Worm (Caenorhabditis elegans): Measurements from ENCODE around the gene W04G3.10.

The W04G3.10 gene

DNA sequence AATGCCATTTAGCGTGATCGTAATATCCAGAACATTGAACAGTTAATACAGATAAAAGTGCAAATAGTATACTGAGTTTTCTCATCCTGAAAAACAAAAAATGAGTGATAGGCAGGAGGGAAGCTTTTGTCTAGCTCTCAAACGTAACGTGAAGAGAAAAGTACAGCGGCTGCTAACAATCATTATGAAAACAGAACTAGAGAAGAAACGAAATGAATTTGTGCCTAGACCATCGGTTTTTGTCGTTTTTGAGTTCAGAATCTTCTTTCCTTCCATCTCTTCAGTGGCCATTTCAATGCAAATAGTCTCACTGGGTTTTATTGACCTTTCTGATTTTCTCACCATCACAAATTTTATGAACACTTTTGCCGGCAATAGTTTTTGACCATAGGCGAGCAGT, 7.1 kb upstream of the W04G3.10 start, which contains the start of gene W04G3.7:
Gene W04G3.7, minus strand, starts transcription at position 101 of the 400 bp plus-strand sequence.
- no peak for TF ChIP-seq efl-3 (GFP tag; optimal IDR thresholded peaks at IDR 0.05)
- TF ChIP-seq ceh-88 (GFP tag; IDR thresholded peaks at IDR 0.05) = no peak
- TF ChIP-seq nhr-90 (tag; optimal IDR thresholded peaks at IDR 0.05; ENCODE audit: poor library complexity) = no peak
- no peak for TF ChIP-seq tlp-1 (tag; optimal IDR thresholded peaks at IDR 0.05)
- no peak for TF ChIP-seq alr-1 (tag; optimal IDR thresholded peaks at IDR 0.05; ENCODE audit: borderline replicate concordance)
- TF ChIP-seq nhr-11 (tag; optimal IDR thresholded peaks at IDR 0.05) = no peak
- TF ChIP-seq unc-62 (GFP tag; optimal IDR thresholded peaks at IDR 0.05) = no peak
- TF ChIP-seq rnt-1 (tag; optimal IDR thresholded peaks at IDR 0.05) = no peak
- TF ChIP-seq zag-1 (tag; optimal IDR thresholded peaks at IDR 0.05) = no peak
- TF ChIP-seq pqm-1 (tag; optimal IDR thresholded peaks at IDR 0.05) = no peak
- TF ChIP-seq nhr-85 (tag) = no peak
- no peak for TF ChIP-seq aly-2 (tag; optimal IDR thresholded peaks at IDR 0.05)
- no peak for TF ChIP-seq nhr-28 (tag; optimal IDR thresholded peaks at IDR 0.05)
- no peak for TF ChIP-seq hpl-2 (GFP tag; optimal IDR thresholded peaks at IDR 0.05)
- TF ChIP-seq nhr-47 (tag; optimal IDR thresholded peaks at IDR 0.05) = no peak
- TF ChIP-seq C04F5.9 (tag; optimal IDR thresholded peaks at IDR 0.05) = no peak

DNA sequence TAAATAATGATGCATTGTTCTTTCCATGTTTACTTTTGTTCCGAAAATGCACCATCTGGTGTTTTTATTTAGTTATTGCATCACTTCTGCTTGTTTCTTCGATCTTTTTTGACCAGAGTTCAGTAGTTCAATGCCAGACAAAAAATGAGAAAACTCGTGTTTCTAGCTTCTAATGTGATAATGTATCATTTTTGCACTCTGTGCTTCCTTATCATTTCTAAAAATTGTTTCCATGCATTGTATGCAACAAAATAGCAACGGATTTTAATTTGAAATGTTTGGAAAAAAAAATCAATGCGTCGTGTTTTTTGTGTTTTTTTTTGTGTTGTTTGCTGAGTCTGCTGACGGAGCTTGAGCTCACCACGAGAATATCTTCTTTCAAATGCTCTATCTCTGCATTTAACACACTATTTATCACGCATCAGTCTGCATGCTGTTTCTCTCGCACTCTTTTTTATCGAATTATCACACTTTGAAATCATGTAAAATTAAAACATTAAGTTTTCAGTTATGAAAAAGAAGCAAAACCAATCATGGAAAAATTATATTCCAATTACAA, 2.2 kb upstream of the W04G3.10 start, which contains the start of gene sulp-7:
Gene sulp-7, plus strand, starts transcription at position 509 of the 559 bp plus-strand sequence.
- TF ChIP-seq elt-2 (tag; optimal IDR thresholded peaks at IDR 0.05) = peak; percentile 55
- no peak for TF ChIP-seq fkh-10 (GFP tag; optimal IDR thresholded peaks at IDR 0.05)
- no peak for TF ChIP-seq sptf-1 (tag; optimal IDR thresholded peaks at IDR 0.05)
- peak; percentile 35 for TF ChIP-seq nhr-71 (tag; optimal IDR thresholded peaks at IDR 0.05)
- peak; percentile 2 for TF ChIP-seq nhr-20 (tag; optimal IDR thresholded peaks at IDR 0.05)
- TF ChIP-seq rnt-1 (tag; optimal IDR thresholded peaks at IDR 0.05) = peak; percentile 22

ce11 chrX:11079667-11080066, 1.6 kb upstream of the W04G3.10 start, which contains the start of gene W04G3.13:
TSS of gene W04G3.13 (minus strand) at chrX:11079767.
- TF ChIP-seq ceh-88 (GFP tag; IDR thresholded peaks at IDR 0.05) = no peak
- no peak for TF ChIP-seq elt-2 (tag; optimal IDR thresholded peaks at IDR 0.05)
- no peak for TF ChIP-seq nhr-47 (tag; optimal IDR thresholded peaks at IDR 0.05)
- no peak for TF ChIP-seq irx-1 (tag; optimal IDR thresholded peaks at IDR 0.05)
- no peak for TF ChIP-seq lin-13 (GFP tag; optimal IDR thresholded peaks at IDR 0.05)
- no peak for TF ChIP-seq lin-39 (tag; optimal IDR thresholded peaks at IDR 0.05)
- no peak for TF ChIP-seq skn-1 (tag; optimal IDR thresholded peaks at IDR 0.05)
- TF ChIP-seq snpc-4 (tag; optimal IDR thresholded peaks at IDR 0.05) = no peak

- TF ChIP-seq ceh-88 (GFP tag; IDR thresholded peaks at IDR 0.05) (no peak), nhr-77 (tag; optimal IDR thresholded peaks at IDR 0.05) (no peak), zag-1 (tag; optimal IDR thresholded peaks at IDR 0.05) (no peak), sup-37 (GFP tag; optimal IDR thresholded peaks at IDR 0.05) (no peak), ces-1 (GFP tag; optimal IDR thresholded peaks at IDR 0.05) (no peak), ztf-11 (tag; optimal IDR thresholded peaks at IDR 0.05) (no peak), vab-15 (tag; optimal IDR thresholded peaks at IDR 0.05) (no peak), C04F5.9 (tag; optimal IDR thresholded peaks at IDR 0.05) (no peak), lin-14 (GFP tag; optimal IDR thresholded peaks at IDR 0.05) (no peak), unc-86 (tag; optimal IDR thresholded peaks at IDR 0.05) (no peak), hlh-17 (GFP tag; optimal IDR thresholded peaks at IDR 0.05; ENCODE audit: borderline replicate concordance) (no peak), tlp-1 (tag; optimal IDR thresholded peaks at IDR 0.05) (no peak), ets-5 (GFP tag; IDR thresholded peaks at IDR 0.05) (no peak), pqm-1 (tag; optimal IDR thresholded peaks at IDR 0.05) (no peak), efl-1 (optimal IDR thresholded peaks at IDR 0.05) (no peak), efl-1 (GFP tag; optimal IDR thresholded peaks at IDR 0.05 in 1 of 2) (no peak), efl-3 (GFP tag; optimal IDR thresholded peaks at IDR 0.05) (no peak), nhr-12 (tag; optimal IDR thresholded peaks at IDR 0.05) (no peak), unc-62 (GFP tag; optimal IDR thresholded peaks at IDR 0.05) (no peak), elt-2 (tag; optimal IDR thresholded peaks at IDR 0.05) (no peak), lir-3 (tag; optimal IDR thresholded peaks at IDR 0.05; ENCODE audit: poor library complexity) (no peak)
Observed at ce11 chrX:11076491-11076890, 1.6 kb downstream of the W04G3.10 start, which contains the start of gene W04G3.12. TSS of gene W04G3.12 (minus strand) at chrX:11076801.

Measured in whole organism, L1 larva.